Fruit fly (Drosophila melanogaster) S2 (cell line): ENCODE results near the gene CG12268.
A peak's percentile ranks its signal among the peaks of the same experiment; 100 is the strongest.

Experiments used
- CG8478 ChIP-seq: fragments of >200 bp; optimal IDR thresholded peaks from 2 replicates; lab custom pipeline; 2018
- CTCF ChIP-seq, 2 experiments: fragments of >200 bp; optimal IDR thresholded peaks; 2 replicates each; lab custom pipeline; 2018

CG12268 gene

dm6 chr3R:23948324-23948465 is at the start of gene CG12268:
Gene CG12268, minus strand, starts transcription at chr3R:23948424.
- no peak for TF ChIP-seq CTCF (optimal IDR thresholded peaks at IDR 0.05; lab: Kevin White, UChicago)
- TF ChIP-seq CG8478 (lab: Kevin White, UChicago), result no peak

dm6 chr3R:23996224-23996623 is 48.0 kb upstream of the CG12268 start, which contains the start of gene LSm3:
Gene LSm3, plus strand, starts transcription at chr3R:23996262.
- TF ChIP-seq CTCF (optimal IDR thresholded peaks at IDR 0.05; lab: Kevin White, UChicago) (peak in 1 of 2 experiments; percentile 16), CG8478 (lab: Kevin White, UChicago) (no peak)

- no peak for TF ChIP-seq CG8478 (lab: Kevin White, UChicago)
- no peak for TF ChIP-seq CTCF (optimal IDR thresholded peaks at IDR 0.05; lab: Kevin White, UChicago)
These were observed 47.2 kb upstream of the CG12268 start, which contains the start of gene CG33108 for dm6 chr3R:23995460-23995859. Gene CG33108, plus strand, starts transcription at chr3R:23995659.

- no peak for TF ChIP-seq CTCF (optimal IDR thresholded peaks at IDR 0.05; lab: Kevin White, UChicago)
- TF ChIP-seq CG8478 (lab: Kevin White, UChicago), result no peak
These were observed 46.4 kb upstream of the CG12268 start for dm6 chr3R:23994578-23994977.

- TF ChIP-seq CTCF (optimal IDR thresholded peaks at IDR 0.05; lab: Kevin White, UChicago) (peak in 1 of 2 experiments; percentile 13), CG8478 (lab: Kevin White, UChicago) (no peak)
These were observed 44.9 kb upstream of the CG12268 start, which contains the start of the genes Epp and Rab7 for dm6 chr3R:23992823-23993797. Gene Epp, minus strand, starts transcription at chr3R:23992916. Gene Rab7, plus strand, starts transcription at chr3R:23993008.

- TF ChIP-seq CTCF (optimal IDR thresholded peaks at IDR 0.05; lab: Kevin White, UChicago), result no peak
- TF ChIP-seq CG8478 (lab: Kevin White, UChicago), result no peak
These were observed 43.1 kb upstream of the CG12268 start for dm6 chr3R:23991364-23991763.

dm6 chr3R:23986479-23986930 is 38.3 kb upstream of the CG12268 start, which contains the start of the genes CG13603 and CG5902:
Gene CG13603, minus strand, starts transcription at chr3R:23986569.
Gene CG5902, plus strand, starts transcription at chr3R:23986642.
- TF ChIP-seq CG8478 (lab: Kevin White, UChicago) (no peak), CTCF (optimal IDR thresholded peaks at IDR 0.05; lab: Kevin White, UChicago) (peak in 1 of 2 experiments; percentile 5)

- no peak for TF ChIP-seq CTCF (optimal IDR thresholded peaks at IDR 0.05; lab: Kevin White, UChicago)
These were observed 33.4 kb upstream of the CG12268 start for dm6 chr3R:23981645-23982044.

dm6 chr3R:23971764-23972163 is 23.5 kb upstream of the CG12268 start:
- TF ChIP-seq CG8478 (lab: Kevin White, UChicago), result no peak
- no peak for TF ChIP-seq CTCF (optimal IDR thresholded peaks at IDR 0.05; lab: Kevin White, UChicago)

dm6 chr3R:23971208-23971607 is 23.0 kb upstream of the CG12268 start:
- TF ChIP-seq CG8478 (lab: Kevin White, UChicago) (no peak), CTCF (optimal IDR thresholded peaks at IDR 0.05; lab: Kevin White, UChicago) (no peak)

- TF ChIP-seq CTCF (optimal IDR thresholded peaks at IDR 0.05; lab: Kevin White, UChicago) (no peak), CG8478 (lab: Kevin White, UChicago) (no peak)
These were observed 21.2 kb upstream of the CG12268 start for dm6 chr3R:23969449-23969848.

dm6 chr3R:23964913-23965718 is 16.9 kb upstream of the CG12268 start:
- TF ChIP-seq CTCF (optimal IDR thresholded peaks at IDR 0.05; lab: Kevin White, UChicago) (no peak), CG8478 (lab: Kevin White, UChicago) (no peak)

- TF ChIP-seq CTCF (optimal IDR thresholded peaks at IDR 0.05; lab: Kevin White, UChicago), result no peak
- TF ChIP-seq CG8478 (lab: Kevin White, UChicago), result no peak
These were observed 14.6 kb upstream of the CG12268 start, which contains the start of gene CG31140 for dm6 chr3R:23962781-23963222. Gene CG31140, plus strand, starts transcription at chr3R:23963180.

- TF ChIP-seq CTCF (optimal IDR thresholded peaks at IDR 0.05; lab: Kevin White, UChicago), result no peak
- no peak for TF ChIP-seq CG8478 (lab: Kevin White, UChicago)
These were observed 12.6 kb upstream of the CG12268 start for dm6 chr3R:23960865-23961264.
